Fruit fly (Drosophila melanogaster): ENCODE data around the gene yellow-f2.

DNA sequence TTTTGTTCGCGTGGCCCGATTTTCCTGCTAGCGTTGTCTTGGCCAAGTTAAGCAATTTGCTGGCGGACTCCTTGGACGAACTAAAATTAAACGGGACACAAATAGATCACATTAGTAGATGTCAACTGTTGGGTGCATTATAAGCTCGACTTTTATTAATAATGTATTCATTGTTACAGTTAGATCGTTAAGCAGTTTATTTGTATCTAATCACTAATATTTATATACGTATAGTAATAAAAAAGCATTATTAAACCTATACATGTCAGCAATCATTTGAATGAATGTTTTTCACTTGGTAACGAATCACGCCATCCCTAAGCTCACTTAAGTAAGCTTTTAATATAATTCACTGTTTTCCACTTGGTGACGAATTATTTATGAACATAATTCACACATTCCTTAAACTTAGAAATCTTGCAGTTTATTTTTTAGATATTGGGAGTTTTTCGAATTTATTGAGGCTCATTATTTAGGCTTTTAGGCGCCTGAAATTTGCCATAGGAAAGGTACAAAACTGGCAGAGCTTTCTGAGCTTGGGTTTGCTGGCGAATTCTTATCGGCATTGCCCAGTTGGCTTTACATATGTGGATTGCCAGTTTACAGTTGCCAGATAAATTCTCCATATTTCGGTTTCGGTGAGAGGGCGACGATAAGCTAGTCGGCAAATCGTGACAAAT, 17.4 kb downstream of the yellow-f2 start, which contains the start of the genes CG7381 and CG7091:
- no peak for TF ChIP-seq Sin3A (optimal IDR thresholded peaks at IDR 0.05)
- TF ChIP-seq insv (optimal IDR thresholded peaks at IDR 0.05), result no peak
- TF ChIP-seq psq (optimal IDR thresholded peaks at IDR 0.05), result no peak
